Worm (Caenorhabditis elegans): ENCODE measurements around the gene ZC53.22.

Gene ZC53.22

ce11 chrX:1939887-1940286 lies 17.7 kb upstream of the ZC53.22 start, which contains the start of gene Y59E1A.4:
Gene Y59E1A.4 (minus strand): TSS chrX:1939987.
- TF ChIP-seq sox-2 (GFP tag; IDR thresholded peaks at IDR 0.05) (no peak), pha-4 (tag; optimal IDR thresholded peaks at IDR 0.05) (no peak), hlh-30 (tag; optimal IDR thresholded peaks at IDR 0.05; ENCODE audit: insufficient read depth) (no peak), hlh-15 (tag; optimal IDR thresholded peaks at IDR 0.05) (no peak), mec-3 (tag; optimal IDR thresholded peaks at IDR 0.05; ENCODE audit: borderline replicate concordance) (no peak), elt-2 (tag; optimal IDR thresholded peaks at IDR 0.05) (no peak), fax-1 (tag; optimal IDR thresholded peaks at IDR 0.05) (no peak), ceh-18 (tag; optimal IDR thresholded peaks at IDR 0.05) (no peak)

DNA sequence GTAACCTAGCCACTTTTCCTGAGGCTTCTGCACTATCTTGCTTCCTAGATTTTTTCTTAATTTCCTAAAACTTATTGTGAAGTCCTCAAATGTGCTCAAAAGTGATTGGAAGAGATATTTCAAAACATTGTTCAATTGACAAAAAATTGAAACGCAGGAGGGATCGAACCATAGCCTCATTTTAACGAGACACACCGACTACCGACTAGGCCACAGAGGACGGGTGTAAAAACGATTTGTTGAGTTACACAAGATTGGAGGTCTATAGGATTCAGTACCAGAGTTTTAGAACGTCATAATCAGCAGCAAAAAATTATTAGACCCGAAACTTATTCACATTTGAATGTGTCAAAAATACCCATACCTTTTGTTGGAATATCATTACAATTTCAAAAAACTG lies 17.1 kb upstream of the ZC53.22 start:
- no peak for TF ChIP-seq pag-3 (tag; optimal IDR thresholded peaks at IDR 0.05; ENCODE audit: borderline replicate concordance)
- no peak for TF ChIP-seq syd-9 (tag; optimal IDR thresholded peaks at IDR 0.05)
- no peak for TF ChIP-seq ceh-6 (GFP tag; optimal IDR thresholded peaks at IDR 0.05)
- TF ChIP-seq ceh-45 (GFP tag; IDR thresholded peaks at IDR 0.05): no peak
- no peak for TF ChIP-seq npax-4 (tag; optimal IDR thresholded peaks at IDR 0.05)
- no peak for TF ChIP-seq ref-2 (tag; optimal IDR thresholded peaks at IDR 0.05)
- no peak for TF ChIP-seq T23F11.4 (GFP tag; optimal IDR thresholded peaks at IDR 0.05)
- TF ChIP-seq unc-86 (tag; optimal IDR thresholded peaks at IDR 0.05): no peak
- TF ChIP-seq ceh-9 (tag; optimal IDR thresholded peaks at IDR 0.05): no peak
- no peak for TF ChIP-seq ceh-19 (GFP tag; optimal IDR thresholded peaks at IDR 0.05)
- TF ChIP-seq eyg-1 (tag; optimal IDR thresholded peaks at IDR 0.05): no peak
- no peak for TF ChIP-seq che-1 (tag; optimal IDR thresholded peaks at IDR 0.05)
- TF ChIP-seq ceh-34 (tag; optimal IDR thresholded peaks at IDR 0.05): no peak
- no peak for TF ChIP-seq tbx-2 (tag; optimal IDR thresholded peaks at IDR 0.05)
- TF ChIP-seq unc-3 (GFP tag; conservative IDR thresholded peaks at IDR 0.05): no peak
- TF ChIP-seq unc-3 (tag; optimal IDR thresholded peaks at IDR 0.05): no peak
- TF ChIP-seq pha-4 (tag; optimal IDR thresholded peaks at IDR 0.05): no peak
- TF ChIP-seq hlh-6 (tag; optimal IDR thresholded peaks at IDR 0.05): no peak
- TF ChIP-seq mec-3 (tag; optimal IDR thresholded peaks at IDR 0.05; ENCODE audit: borderline replicate concordance): no peak
- no peak for TF ChIP-seq nhr-232 (tag; optimal IDR thresholded peaks at IDR 0.05)
- no peak for TF ChIP-seq ahr-1 (tag; optimal IDR thresholded peaks at IDR 0.05)

ce11 chrX:1935438-1935837 lies 13.2 kb upstream of the ZC53.22 start:
- TF ChIP-seq unc-3 (GFP tag; conservative IDR thresholded peaks at IDR 0.05) (no peak), unc-3 (tag; optimal IDR thresholded peaks at IDR 0.05) (no peak), C38D4.7 (GFP tag; optimal IDR thresholded peaks at IDR 0.05) (no peak)

DNA sequence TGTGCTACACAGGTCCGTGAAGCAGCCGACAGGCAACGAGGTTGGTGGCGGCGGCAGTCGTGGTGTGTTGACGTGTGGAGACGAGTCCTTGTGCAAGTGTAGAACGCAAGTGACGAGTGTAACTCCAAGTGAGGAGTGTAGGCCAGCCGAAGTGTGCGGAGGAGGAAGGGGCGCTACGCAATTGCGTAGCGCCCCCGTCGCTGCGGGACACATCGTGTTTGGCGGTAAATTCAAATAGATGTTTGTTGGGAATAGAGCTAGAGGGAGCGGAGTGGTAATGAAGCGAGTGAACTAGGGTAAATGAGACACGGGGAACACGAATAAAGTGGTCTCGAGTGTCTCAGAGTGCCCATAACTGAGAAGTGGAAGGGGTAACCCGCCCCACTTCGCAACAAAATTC lies 11.3 kb upstream of the ZC53.22 start:
- peak; percentile 9 for TF ChIP-seq sdc-2 (tag; optimal IDR thresholded peaks at IDR 0.05)

ce11 chrX:1924138-1924537 lies 1.9 kb upstream of the ZC53.22 start, which contains the start of gene ZC53.2:
Gene ZC53.2 (minus strand): TSS chrX:1924238.
- TF ChIP-seq ceh-31 (tag; optimal IDR thresholded peaks at IDR 0.05): no peak
- no peak for TF ChIP-seq zip-5 (tag; optimal IDR thresholded peaks at IDR 0.05)
- TF ChIP-seq hlh-8 (tag; optimal IDR thresholded peaks at IDR 0.05): no peak
- TF ChIP-seq fkh-6 (tag; optimal IDR thresholded peaks at IDR 0.05): no peak
- TF ChIP-seq nfya-1 (tag; optimal IDR thresholded peaks at IDR 0.05): no peak
- TF ChIP-seq ahr-1 (tag; optimal IDR thresholded peaks at IDR 0.05): no peak
- no peak for TF ChIP-seq pat-9 (tag; optimal IDR thresholded peaks at IDR 0.05)
- no peak for TF ChIP-seq ceh-48 (tag; optimal IDR thresholded peaks at IDR 0.05)
- TF ChIP-seq gmeb-2 (tag; optimal IDR thresholded peaks at IDR 0.05): no peak
